Worm (Caenorhabditis elegans) whole organism, late embryonic: ENCODE measurements around the gene rib-1.

Source experiments
- C08G9.2 ChIP-seq: sonication (generic microtip); optimal IDR thresholded peaks from 2 replicates; lab custom pipeline; 2016; ENCODE audit warnings: mild to moderate bottlenecking, missing genetic modification characterization, moderate library complexity, missing compliant biosample characterization
- C38D4.7 ChIP-seq: fragments of 200-800 bp; sonication (Bioruptor generic); optimal IDR thresholded peaks from 2 replicates; lab custom pipeline; 2018; ENCODE audit warnings: mild to moderate bottlenecking, missing genetic modification characterization, moderate library complexity, missing compliant biosample characterization
- F13H6.1 ChIP-seq: sonication (generic microtip); optimal IDR thresholded peaks from 2 replicates; lab custom pipeline; 2016; ENCODE audit warnings: missing genetic modification characterization, missing compliant biosample characterization
- K02D7.2 ChIP-seq: sonication (generic microtip); optimal IDR thresholded peaks from 2 replicates; lab custom pipeline; 2017; ENCODE audit warnings: mild to moderate bottlenecking, missing genetic modification characterization, missing compliant biosample characterization
- K09A11.1 ChIP-seq: sonication (generic microtip); optimal IDR thresholded peaks from 2 replicates; lab custom pipeline; 2017; ENCODE audit warnings: antibody characterized with exemption, mild to moderate bottlenecking, missing genetic modification characterization, missing compliant biosample characterization; ENCODE audit not compliant: insufficient read depth
- Y22D7AL.16 ChIP-seq: sonication (generic microtip); optimal IDR thresholded peaks from 2 replicates; lab custom pipeline; 2016; ENCODE audit warnings: missing genetic modification characterization, missing compliant biosample characterization
- ceh-14 ChIP-seq: sonication (generic microtip); optimal IDR thresholded peaks from 2 replicates; lab custom pipeline; 2016; ENCODE audit warnings: missing genotype, missing genetic modification characterization, missing compliant biosample characterization
- ceh-18 ChIP-seq: sonication (generic microtip); optimal IDR thresholded peaks from 2 replicates; lab custom pipeline; 2016; ENCODE audit warnings: missing genetic modification characterization, missing compliant biosample characterization
- ceh-19 ChIP-seq: fragments of 200-800 bp; sonication (Bioruptor generic); optimal IDR thresholded peaks from 2 replicates; lab custom pipeline; 2018; ENCODE audit warnings: mild to moderate bottlenecking, missing genetic modification characterization, missing compliant biosample characterization
- ceh-2 ChIP-seq: sonication (generic microtip); optimal IDR thresholded peaks from 2 replicates; lab custom pipeline; 2016; ENCODE audit warnings: missing genotype, missing genetic modification characterization, missing compliant biosample characterization
- ceh-22 ChIP-seq: sonication (generic microtip); optimal IDR thresholded peaks from 2 replicates; lab custom pipeline; 2017; ENCODE audit warnings: missing biosample characterization, missing genetic modification characterization
- ceh-30 ChIP-seq: fragments of 150-350 bp; optimal IDR thresholded peaks from 2 replicates; lab custom pipeline; 2014; ENCODE audit warnings: missing biosample characterization, missing genetic modification characterization
- ceh-45 ChIP-seq: fragments of 200-800 bp; sonication (Bioruptor generic); IDR thresholded peaks from 2 replicates; pipeline ENCODE4 v1.3.6; 2022; ENCODE audit warnings: missing genetic modification reagents, missing genetic modification characterization, missing compliant biosample characterization
- ceh-48 ChIP-seq: sonication (generic microtip); optimal IDR thresholded peaks from 2 replicates; lab custom pipeline; 2016; ENCODE audit warnings: missing genetic modification characterization, inconsistent platforms, missing compliant biosample characterization
- ceh-6 ChIP-seq: fragments of 200-800 bp; sonication (Bioruptor generic); optimal IDR thresholded peaks from 2 replicates; lab custom pipeline; 2018; ENCODE audit warnings: mild to moderate bottlenecking, missing genetic modification characterization, missing compliant biosample characterization
- che-1 ChIP-seq: sonication (generic microtip); optimal IDR thresholded peaks from 2 replicates; lab custom pipeline; 2016; ENCODE audit warnings: mild to moderate bottlenecking, missing genetic modification characterization, missing compliant biosample characterization
- dmd-4 ChIP-seq: sonication (generic microtip); optimal IDR thresholded peaks from 2 replicates; lab custom pipeline; 2016; ENCODE audit warnings: borderline replicate concordance, missing genetic modification characterization, missing compliant biosample characterization
- ets-4 ChIP-seq: sonication (generic microtip); optimal IDR thresholded peaks from 2 replicates; lab custom pipeline; 2016; ENCODE audit warnings: missing genetic modification characterization, missing compliant biosample characterization
- eyg-1 ChIP-seq: sonication (generic microtip); optimal IDR thresholded peaks from 2 replicates; lab custom pipeline; 2016; ENCODE audit warnings: missing genotype, missing genetic modification characterization, missing compliant biosample characterization
- fax-1 ChIP-seq: sonication (generic microtip); optimal IDR thresholded peaks from 2 replicates; lab custom pipeline; 2016; ENCODE audit warnings: missing genotype, missing genetic modification characterization, missing compliant biosample characterization
- fkh-6 ChIP-seq: sonication (generic microtip); optimal IDR thresholded peaks from 2 replicates; lab custom pipeline; 2016; ENCODE audit warnings: missing genetic modification characterization, missing compliant biosample characterization
- gmeb-2 ChIP-seq: sonication (generic microtip); optimal IDR thresholded peaks from 2 replicates; lab custom pipeline; 2016; ENCODE audit warnings: missing genetic modification characterization, inconsistent platforms, missing compliant biosample characterization
- hlh-13 ChIP-seq: fragments of 200-800 bp; sonication (Bioruptor generic); optimal IDR thresholded peaks from 2 replicates; lab custom pipeline; 2018; ENCODE audit warnings: mild to moderate bottlenecking, missing genetic modification characterization, missing compliant biosample characterization
- hlh-15 ChIP-seq: sonication (generic microtip); optimal IDR thresholded peaks from 2 replicates; lab custom pipeline; 2016; ENCODE audit warnings: missing genetic modification characterization, missing compliant biosample characterization
- hlh-30 ChIP-seq: sonication (generic microtip); optimal IDR thresholded peaks from 2 replicates; lab custom pipeline; 2017; ENCODE audit warnings: antibody characterized with exemption, missing genetic modification characterization, missing compliant biosample characterization; ENCODE audit not compliant: insufficient read depth
- hlh-6 ChIP-seq: sonication (generic microtip); optimal IDR thresholded peaks from 2 replicates; lab custom pipeline; 2016; ENCODE audit warnings: missing genotype, missing genetic modification characterization, missing compliant biosample characterization
- hlh-8 ChIP-seq: sonication (generic microtip); optimal IDR thresholded peaks from 2 replicates; lab custom pipeline; 2016; ENCODE audit warnings: missing genotype, missing genetic modification characterization, missing compliant biosample characterization
- lim-6 ChIP-seq: sonication (generic microtip); optimal IDR thresholded peaks from 2 replicates; lab custom pipeline; 2016; ENCODE audit warnings: missing genetic modification characterization, missing compliant biosample characterization
- madf-2 ChIP-seq: sonication (generic microtip); optimal IDR thresholded peaks from 2 replicates; lab custom pipeline; 2017; ENCODE audit warnings: missing genetic modification characterization, missing compliant biosample characterization
- nhr-11 ChIP-seq: fragments of 150-350 bp; optimal IDR thresholded peaks from 2 replicates; lab custom pipeline; 2014; ENCODE audit warnings: missing biosample characterization, missing genetic modification characterization
- nhr-232 ChIP-seq: sonication (generic microtip); optimal IDR thresholded peaks from 2 replicates; lab custom pipeline; 2016; ENCODE audit warnings: missing genetic modification characterization, missing compliant biosample characterization
- odd-2 ChIP-seq: sonication (generic microtip); optimal IDR thresholded peaks from 2 replicates; lab custom pipeline; 2017; ENCODE audit warnings: antibody characterized with exemption, mild to moderate bottlenecking, missing genetic modification characterization, missing compliant biosample characterization
- pag-3 ChIP-seq: sonication (generic microtip); optimal IDR thresholded peaks from 2 replicates; lab custom pipeline; 2016; ENCODE audit warnings: missing compliant biosample characterization, missing genetic modification characterization, borderline replicate concordance
- pax-1 ChIP-seq: fragments of 150-350 bp; optimal IDR thresholded peaks from 2 replicates; lab custom pipeline; 2014; ENCODE audit warnings: missing biosample characterization, missing genetic modification characterization
- pha-2 ChIP-seq: sonication (generic microtip); optimal IDR thresholded peaks from 2 replicates; lab custom pipeline; 2017; ENCODE audit warnings: mild to moderate bottlenecking, missing genetic modification characterization, missing compliant biosample characterization
- pha-4 ChIP-seq: fragments of 150-350 bp; optimal IDR thresholded peaks from 2 replicates; lab custom pipeline; 2018; ENCODE audit warnings: missing biosample characterization, missing genetic modification reagents, missing genetic modification characterization
- pqm-1 ChIP-seq: sonication (generic microtip); optimal IDR thresholded peaks from 2 replicates; lab custom pipeline; 2016; ENCODE audit warnings: missing genetic modification characterization, missing compliant biosample characterization
- pros-1 ChIP-seq: fragments of 150-350 bp; optimal IDR thresholded peaks from 2 replicates; lab custom pipeline; 2014; ENCODE audit warnings: missing biosample characterization, missing genetic modification reagents, missing genetic modification characterization
- ref-2 ChIP-seq: sonication (generic microtip); optimal IDR thresholded peaks from 2 replicates; lab custom pipeline; 2016; ENCODE audit warnings: missing genetic modification characterization, missing compliant biosample characterization
- rnt-1 ChIP-seq: sonication (generic microtip); optimal IDR thresholded peaks from 2 replicates; lab custom pipeline; 2016; ENCODE audit warnings: missing genetic modification characterization, missing compliant biosample characterization
- sdc-2 ChIP-seq: sonication (generic microtip); optimal IDR thresholded peaks from 2 replicates; lab custom pipeline; 2016; ENCODE audit warnings: missing genotype, missing genetic modification characterization, missing compliant biosample characterization
- sox-4 ChIP-seq: sonication (generic microtip); optimal IDR thresholded peaks from 2 replicates; lab custom pipeline; 2017; ENCODE audit warnings: mild to moderate bottlenecking, missing genetic modification characterization, inconsistent platforms, missing compliant biosample characterization
- syd-9 ChIP-seq: sonication (generic microtip); optimal IDR thresholded peaks from 2 replicates; lab custom pipeline; 2016; ENCODE audit warnings: mild to moderate bottlenecking, missing genetic modification characterization, moderate library complexity, missing compliant biosample characterization
- tbx-2 ChIP-seq: sonication (generic microtip); optimal IDR thresholded peaks from 2 replicates; lab custom pipeline; 2016; ENCODE audit warnings: missing genetic modification characterization, missing compliant biosample characterization
- ttx-3 ChIP-seq: sonication (generic microtip); optimal IDR thresholded peaks from 2 replicates; lab custom pipeline; 2016; ENCODE audit warnings: missing genetic modification reagents, missing genetic modification characterization, missing compliant biosample characterization
- unc-3 ChIP-seq, 2 experiments: fragments of 200-800 bp in 1 of 2; sonication (Bioruptor generic) in 1 of 2; sonication (generic microtip) in 1 of 2; conservative IDR thresholded peaks in 1 of 2; optimal IDR thresholded peaks in 1 of 2; 2 replicates each; pipeline versions ENCODE4 v1.3.6 to Lab custom; 2016 to 2022; ENCODE audit warnings: missing compliant biosample characterization in 2 of 2, missing genetic modification characterization in 2 of 2, missing genetic modification reagents in 1 of 2
- unc-42 ChIP-seq: sonication (generic microtip); optimal IDR thresholded peaks from 2 replicates; lab custom pipeline; 2016; ENCODE audit warnings: missing genotype, missing genetic modification characterization, missing compliant biosample characterization
- unc-55 ChIP-seq: sonication (generic microtip); optimal IDR thresholded peaks from 2 replicates; lab custom pipeline; 2017; ENCODE audit warnings: missing biosample characterization, missing genetic modification reagents, missing genetic modification characterization
- unc-86 ChIP-seq: sonication (generic microtip); optimal IDR thresholded peaks from 2 replicates; lab custom pipeline; 2016; ENCODE audit warnings: missing genetic modification characterization, missing compliant biosample characterization
- zip-5 ChIP-seq: sonication (generic microtip); optimal IDR thresholded peaks from 2 replicates; lab custom pipeline; 2016; ENCODE audit warnings: missing genetic modification characterization, missing compliant biosample characterization

Gene rib-1

ce11 chrIV:11594191-11594673 is 15.6 kb downstream of the rib-1 start, which contains the start of gene mig-38 (continued):
- TF ChIP-seq syd-9 (peak; percentile 44), F13H6.1 (tag; lab: Kevin White, UChicago) (peak; percentile 4), che-1 (no peak), fax-1 (peak; percentile 24), ceh-19 (no peak), Y22D7AL.16 (no peak), C08G9.2 (peak; percentile 17), pag-3 (tag; lab: Kevin White, UChicago) (no peak), fkh-6 (no peak), ets-4 (tag; lab: Kevin White, UChicago) (no peak), hlh-30 (tag; lab: Kevin White, UChicago) (no peak), eyg-1 (tag; lab: Kevin White, UChicago) (no peak), gmeb-2 (no peak), pros-1 (tag; lab: Kevin White, UChicago) (no peak), hlh-13 (GFP tag; lab: Kevin White, UChicago) (no peak), rnt-1 (tag; lab: Kevin White, UChicago) (peak; percentile 43), madf-2 (no peak), ceh-22 (tag; lab: Kevin White, UChicago) (no peak), K09A11.1 (tag; lab: Kevin White, UChicago) (no peak), unc-86 (tag; lab: Kevin White, UChicago) (no peak), ceh-30 (tag; lab: Kevin White, UChicago) (no peak), ceh-6 (GFP tag; lab: Kevin White, UChicago) (peak; percentile 29), ref-2 (tag; lab: Kevin White, UChicago) (peak; percentile 54), pha-2 (tag; lab: Kevin White, UChicago) (no peak), ceh-45 (GFP tag; lab: Robert Waterston, UW) (no peak), odd-2 (tag; lab: Kevin White, UChicago) (no peak), ceh-2 (tag; lab: Kevin White, UChicago) (peak; percentile 21), pax-1 (tag; lab: Kevin White, UChicago) (no peak), nhr-232 (tag; lab: Kevin White, UChicago) (no peak), pha-4 (tag; lab: Kevin White, UChicago) (no peak), ceh-14 (peak; percentile 70), C38D4.7 (GFP tag; lab: Kevin White, UChicago) (no peak), pqm-1 (tag; lab: Kevin White, UChicago) (no peak), sdc-2 (tag; lab: Kevin White, UChicago) (peak; percentile 48), hlh-6 (tag; lab: Kevin White, UChicago) (no peak), tbx-2 (tag; lab: Kevin White, UChicago) (peak; percentile 26), dmd-4 (tag; lab: Kevin White, UChicago) (peak; percentile 61), ttx-3 (tag; lab: Kevin White, UChicago) (no peak), unc-55 (GFP tag; lab: Kevin White, UChicago) (no peak), lim-6 (tag; lab: Kevin White, UChicago) (no peak), hlh-8 (tag; lab: Kevin White, UChicago) (no peak), K02D7.2 (tag; lab: Kevin White, UChicago) (no peak), unc-3 (GFP tag; conservative IDR thresholded peaks at IDR 0.05; lab: Robert Waterston, UW) (no peak), unc-3 (tag; optimal IDR thresholded peaks at IDR 0.05; lab: Kevin White, UChicago) (no peak), zip-5 (no peak), hlh-15 (tag; lab: Kevin White, UChicago) (no peak), nhr-11 (tag; lab: Kevin White, UChicago) (no peak), ceh-18 (tag; lab: Kevin White, UChicago) (peak; percentile 57), unc-42 (tag; lab: Kevin White, UChicago) (peak; percentile 32), ceh-48 (tag; lab: Kevin White, UChicago) (no peak), sox-4 (tag; lab: Kevin White, UChicago) (no peak)
- TF ChIP-seq, all 69 proteins: peak for 20
